Worm (Caenorhabditis elegans): ENCODE data around the gene C50F4.6.
A peak's percentile ranks its signal among the peaks of the same experiment; 100 is the strongest.

Gene C50F4.6

DNA sequence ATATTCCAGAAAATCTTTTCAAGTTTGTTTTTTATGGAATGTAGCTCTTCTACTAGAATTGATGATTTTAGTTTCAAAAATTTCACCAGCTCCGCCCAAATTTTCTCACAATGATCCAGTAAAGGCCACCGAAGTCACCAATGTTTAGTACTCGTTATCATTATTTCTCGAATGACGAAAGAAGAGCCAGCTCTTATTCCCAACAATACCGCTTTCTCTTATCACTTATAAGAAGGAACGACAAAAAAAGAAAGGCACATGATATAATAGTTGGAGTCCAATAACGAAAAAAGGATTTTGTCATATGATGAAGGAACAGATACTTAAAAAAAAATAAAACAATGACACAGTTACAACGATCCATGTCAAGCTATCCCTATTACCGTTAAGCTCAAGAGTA lies 25.2 kb downstream of the C50F4.6 start:
- no peak for TF ChIP-seq rpc-1 (optimal IDR thresholded peaks at IDR 0.05)
- TF ChIP-seq rpc-1 (tag; optimal IDR thresholded peaks at IDR 0.05), result no peak
- no peak for TF ChIP-seq madf-10 (tag; optimal IDR thresholded peaks at IDR 0.05)
- no peak for TF ChIP-seq F33H1.4 (GFP tag; IDR thresholded peaks at IDR 0.05)
- TF ChIP-seq dpff-1 (tag; optimal IDR thresholded peaks at IDR 0.05), result no peak
- no peak for TF ChIP-seq ceh-91 (GFP tag; IDR thresholded peaks at IDR 0.05)
- TF ChIP-seq nhr-80 (tag; optimal IDR thresholded peaks at IDR 0.05), result no peak
- TF ChIP-seq ccch-3 (GFP tag; optimal IDR thresholded peaks at IDR 0.05), result no peak
- TF ChIP-seq sdz-38 (tag; optimal IDR thresholded peaks at IDR 0.05), result no peak
- no peak for TF ChIP-seq Y67H2A.10 (GFP tag; conservative IDR thresholded peaks at IDR 0.05)
- no peak for TF ChIP-seq lin-40 (tag; optimal IDR thresholded peaks at IDR 0.05)
- TF ChIP-seq Y79H2A.3 (GFP tag; conservative IDR thresholded peaks at IDR 0.05), result no peak
- no peak for TF ChIP-seq ceh-27 (GFP tag; optimal IDR thresholded peaks at IDR 0.05)
- TF ChIP-seq lin-26 (GFP tag; IDR thresholded peaks at IDR 0.05), result no peak

DNA sequence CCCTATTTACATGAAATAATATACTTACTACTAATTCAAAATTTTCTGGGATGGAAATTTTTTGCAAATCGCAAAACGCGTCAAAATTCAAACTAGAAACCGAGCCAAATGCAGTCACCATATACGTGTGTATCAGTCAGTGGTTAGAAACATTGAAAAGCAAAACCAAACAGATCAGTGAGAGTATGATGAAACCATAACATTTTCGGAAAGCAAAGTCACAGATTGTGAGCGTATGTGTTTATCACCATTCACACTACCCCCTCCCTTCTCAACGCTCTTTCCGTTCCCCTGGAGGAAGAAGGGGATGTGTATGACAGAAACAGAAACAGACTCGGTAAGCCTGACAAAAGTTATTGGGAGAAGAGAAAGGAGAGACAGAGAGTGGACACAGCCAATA lies 25.8 kb downstream of the C50F4.6 start:
- TF ChIP-seq ztf-3 (GFP tag; optimal IDR thresholded peaks at IDR 0.05) (no peak), lag-1 (GFP tag; IDR thresholded peaks at IDR 0.05) (no peak)

DNA sequence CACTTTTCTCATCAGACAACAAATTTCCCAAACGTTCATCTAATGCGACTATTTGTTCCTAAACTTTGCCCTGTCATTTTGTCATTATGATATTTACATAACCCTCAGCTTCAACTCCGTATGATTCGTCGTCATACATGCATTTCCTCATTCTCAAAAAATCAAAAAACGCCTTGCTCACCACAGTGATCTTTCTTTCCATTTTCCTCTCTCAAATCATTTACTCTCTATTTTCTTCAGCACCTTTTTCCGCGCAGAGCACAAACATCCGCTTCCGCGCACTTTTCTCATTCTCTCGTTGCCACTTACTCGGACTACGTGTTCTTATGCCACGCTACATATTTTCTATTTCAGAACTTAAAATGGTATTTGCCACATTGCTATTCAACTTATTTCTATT lies 31.1 kb downstream of the C50F4.6 start, which contains the start of gene F25B3.2:
TSS of gene F25B3.2 (plus strand) at position 301 of the 400 bp plus-strand sequence.
- TF ChIP-seq athp-1 (tag; optimal IDR thresholded peaks at IDR 0.05) (no peak), lsy-27 (tag; optimal IDR thresholded peaks at IDR 0.05; ENCODE audit: borderline replicate concordance, insufficient read depth) (no peak), madf-10 (tag; optimal IDR thresholded peaks at IDR 0.05) (no peak), ztf-18 (tag; optimal IDR thresholded peaks at IDR 0.05) (no peak), mcd-1 (GFP tag; IDR thresholded peaks at IDR 0.05) (no peak), ceh-91 (GFP tag; IDR thresholded peaks at IDR 0.05) (no peak), egl-18 (GFP tag; IDR thresholded peaks at IDR 0.05) (no peak), snpc-1.3 (tag; optimal IDR thresholded peaks at IDR 0.05; ENCODE audit: insufficient read depth) (no peak), ZK185.1 (tag; optimal IDR thresholded peaks at IDR 0.05; ENCODE audit: poor library complexity, severe bottlenecking) (no peak), ccch-3 (GFP tag; optimal IDR thresholded peaks at IDR 0.05) (no peak), nhr-80 (tag; optimal IDR thresholded peaks at IDR 0.05) (no peak), lin-35 (GFP tag; optimal IDR thresholded peaks at IDR 0.05) (no peak), mxl-1 (tag; optimal IDR thresholded peaks at IDR 0.05) (no peak), F52B5.7 (tag; optimal IDR thresholded peaks at IDR 0.05) (no peak), tlf-1 (GFP tag; optimal IDR thresholded peaks at IDR 0.05) (no peak), rcor-1 (GFP tag; IDR thresholded peaks at IDR 0.05) (no peak), dpff-1 (tag; optimal IDR thresholded peaks at IDR 0.05) (no peak), nhr-120 (GFP tag; IDR thresholded peaks at IDR 0.05) (no peak)

DNA sequence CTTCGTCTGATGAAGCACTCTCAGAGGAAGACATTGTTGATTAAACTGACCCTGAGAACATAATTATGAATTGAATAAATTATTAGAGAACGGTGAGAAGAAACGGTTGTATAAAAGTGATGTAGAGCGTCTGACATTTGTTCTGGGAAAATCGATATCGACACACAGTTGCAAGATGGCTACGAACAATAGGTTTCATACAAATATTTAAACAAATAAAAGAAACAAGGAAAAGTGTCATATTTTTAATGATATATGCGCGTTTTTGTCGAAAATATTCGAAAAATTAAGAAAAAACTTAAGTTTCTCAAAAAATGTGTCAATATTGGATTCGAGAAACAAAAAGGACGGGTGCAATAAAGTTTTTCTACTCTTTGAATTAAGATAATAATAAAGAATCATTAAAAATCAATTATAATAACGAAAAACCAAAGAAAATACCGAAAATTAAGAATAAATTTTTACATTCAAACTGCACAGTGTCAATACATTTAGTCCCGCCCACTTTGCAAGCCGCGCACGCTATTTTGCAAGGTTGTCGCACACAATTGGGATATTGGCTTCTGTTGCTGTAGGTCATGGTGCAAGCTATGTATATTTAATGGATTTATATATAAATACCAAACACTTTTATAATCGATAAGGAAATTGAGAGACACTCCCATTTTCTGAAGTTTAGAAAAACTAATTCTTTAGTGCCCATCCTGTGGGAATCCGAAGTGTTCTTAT lies 36.9 kb downstream of the C50F4.6 start, which contains the start of gene rtfo-1:
TSS of gene rtfo-1 (minus strand) at position 51 of the 729 bp plus-strand sequence.
- peak; percentile 54 for TF ChIP-seq snpc-1.3 (tag; optimal IDR thresholded peaks at IDR 0.05; ENCODE audit: insufficient read depth)
- peak; percentile 49; the same call in 1 of the 2 replicates for TF ChIP-seq pbrm-1 (GFP tag; IDR thresholded peaks at IDR 0.05)
- peak; percentile 12 for TF ChIP-seq ZK185.1 (tag; optimal IDR thresholded peaks at IDR 0.05; ENCODE audit: poor library complexity, severe bottlenecking)
- no peak for TF ChIP-seq gei-17 (GFP tag; optimal IDR thresholded peaks at IDR 0.05)
- peak; percentile 42 for TF ChIP-seq rpc-1 (optimal IDR thresholded peaks at IDR 0.05)
- no peak for TF ChIP-seq rpc-1 (tag; optimal IDR thresholded peaks at IDR 0.05)
- peak; percentile 34 for TF ChIP-seq ztf-18 (tag; optimal IDR thresholded peaks at IDR 0.05)
- TF ChIP-seq egl-44 (GFP tag; IDR thresholded peaks at IDR 0.05), result no peak
- peak; percentile 1 for TF ChIP-seq efl-1 (GFP tag; optimal IDR thresholded peaks at IDR 0.05)
- no peak for TF ChIP-seq rec-8 (tag; optimal IDR thresholded peaks at IDR 0.05)
- TF ChIP-seq madf-6 (GFP tag; IDR thresholded peaks at IDR 0.05), result peak; percentile 12; the same call in 1 of the 2 replicates
- TF ChIP-seq snpc-4 (GFP tag; optimal IDR thresholded peaks at IDR 0.05), result no peak
- TF ChIP-seq snpc-4 (tag; optimal IDR thresholded peaks at IDR 0.05), result peak in 2 of 4 experiments; percentile 28 to 56
- peak in 1 of 2 experiments; percentile 12 for TF ChIP-seq let-607 (tag; optimal IDR thresholded peaks at IDR 0.05)

Measured in whole organism, young adult.